Worm (Caenorhabditis elegans): ENCODE measurements around the gene Y54F10AR.1.

DNA sequence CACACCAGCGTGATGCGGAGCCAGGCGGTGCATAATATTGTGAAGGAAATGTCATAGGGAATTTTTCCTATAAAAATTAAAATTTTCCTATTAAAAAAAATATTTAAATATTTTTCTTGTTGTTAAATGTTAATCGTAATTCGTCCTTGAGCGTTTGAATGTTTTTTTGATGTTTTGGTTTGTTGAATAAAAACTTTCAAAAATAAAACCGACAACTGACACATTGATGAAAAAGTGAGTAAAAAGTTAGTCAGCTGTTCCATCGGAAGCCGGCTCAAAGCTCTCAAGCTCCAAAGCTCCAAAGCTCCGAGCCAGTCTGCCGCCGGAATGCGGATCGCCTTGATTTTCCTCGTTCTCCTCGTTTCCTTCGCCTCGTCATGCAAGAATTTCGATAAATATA, 43.2 kb upstream of the Y54F10AR.1 start, which contains the start of gene Y71H2B.4:
- TF ChIP-seq C16A3.4 (tag; optimal IDR thresholded peaks at IDR 0.05) (no peak), nhr-11 (tag; optimal IDR thresholded peaks at IDR 0.05) (no peak), snpc-4 (tag; optimal IDR thresholded peaks at IDR 0.05) (no peak), fos-1 (tag; optimal IDR thresholded peaks at IDR 0.05) (no peak), fkh-4 (tag; optimal IDR thresholded peaks at IDR 0.05; ENCODE audit: borderline replicate concordance) (no peak), unc-62 (GFP tag; optimal IDR thresholded peaks at IDR 0.05) (no peak), zag-1 (tag; optimal IDR thresholded peaks at IDR 0.05) (no peak), ceh-82 (tag; optimal IDR thresholded peaks at IDR 0.05) (no peak), egl-27 (tag; optimal IDR thresholded peaks at IDR 0.05) (no peak), nhr-76 (tag; optimal IDR thresholded peaks at IDR 0.05) (no peak), unc-130 (tag; optimal IDR thresholded peaks at IDR 0.05) (no peak), pqm-1 (tag; optimal IDR thresholded peaks at IDR 0.05) (no peak), elt-3 (tag; optimal IDR thresholded peaks at IDR 0.05) (no peak), nhr-84 (tag; optimal IDR thresholded peaks at IDR 0.05) (no peak)

Measured in whole organism, L1 larva.